Fruit fly (Drosophila melanogaster) S2 (cell line): ENCODE data around the gene CG15221.
"Not testable (repeated sequence)": the region's sequence is repeated elsewhere in the genome, so short reads cannot be mapped to it uniquely, and the experiment has no call there.

Source experiments
- CG8478 ChIP-seq: fragments of >200 bp; optimal IDR thresholded peaks from 2 replicates; lab custom pipeline; 2018
- CTCF ChIP-seq, 2 experiments: fragments of >200 bp; optimal IDR thresholded peaks; 2 replicates each; lab custom pipeline; 2018

DNA sequence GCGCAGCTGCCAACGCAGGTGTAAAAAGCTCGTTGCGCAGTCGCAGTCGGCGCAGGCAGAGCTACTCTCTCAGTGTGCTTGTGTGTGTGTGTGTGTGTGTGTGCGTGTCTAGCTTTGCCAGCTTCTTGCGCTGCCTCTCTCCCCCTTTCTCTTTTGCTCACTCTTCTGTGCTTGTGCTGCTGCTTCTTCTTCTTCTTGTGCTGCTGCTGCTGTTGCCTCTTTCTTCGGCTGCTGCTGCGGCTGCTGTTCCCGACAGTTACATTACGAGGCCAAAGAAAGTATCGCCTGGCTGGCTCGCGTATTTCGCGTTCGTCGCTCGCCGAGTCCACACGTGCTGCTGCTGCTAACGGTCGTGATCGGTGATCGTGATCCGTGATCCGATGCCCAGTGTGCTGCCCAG, 29.9 kb downstream of the CG15221 start, which contains the start of gene m:
- TF ChIP-seq CG8478; CTCF (optimal IDR thresholded peaks at IDR 0.05; lab: Kevin White, UChicago): not testable (repeated sequence)
